Comparison of ENCODE assay signal across 1 fruit fly cellular context in the genomic region with DNA sequence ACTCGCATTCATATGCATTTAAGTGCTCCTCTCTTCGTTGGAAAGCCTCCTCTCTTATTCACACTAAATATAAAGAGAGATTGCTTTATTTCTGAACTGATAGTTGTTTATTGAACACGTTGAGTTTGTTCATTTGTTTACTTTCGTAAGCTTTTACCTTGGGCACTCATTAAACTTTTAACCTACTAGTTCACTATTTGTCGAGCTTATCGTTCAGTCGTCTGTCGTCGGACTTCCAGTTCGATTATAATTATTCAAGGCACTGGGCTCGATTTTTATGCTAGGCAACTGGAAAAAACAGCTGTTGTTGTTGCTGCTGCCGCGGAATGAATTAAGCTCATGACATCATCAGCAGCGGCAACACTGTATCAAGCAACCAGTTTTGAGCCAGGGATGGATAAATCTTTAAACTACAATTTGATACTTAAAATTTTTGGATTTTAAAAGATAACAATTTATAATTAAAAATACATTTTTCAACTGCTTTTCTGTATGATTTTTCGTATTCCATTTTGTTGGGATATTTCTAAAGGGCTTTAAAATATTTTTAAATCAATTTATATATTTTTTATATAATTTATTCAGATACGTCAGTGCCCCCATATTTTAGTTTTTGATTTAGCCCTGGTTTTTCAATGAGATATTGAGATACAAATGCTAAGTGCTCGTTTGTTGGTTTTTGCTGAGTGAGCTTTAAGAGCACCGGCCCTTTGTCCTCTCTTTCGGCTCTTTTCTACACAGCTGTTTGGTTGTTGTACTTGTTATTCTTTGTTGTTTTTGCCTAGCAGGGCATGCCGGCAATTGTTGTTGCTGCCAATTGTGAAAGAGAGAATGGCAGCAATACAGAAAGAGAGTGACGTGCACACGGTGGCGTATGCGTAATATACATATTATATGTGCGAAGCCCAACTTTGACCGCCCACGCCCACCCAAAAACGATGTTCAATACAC.
TF ChIP-seq lines count a peak whose summit lies in the region.

No protein-coding gene starts in this region.

TF ChIP-seq in whole organism, embryonic, 481 proteins besides CTCF, POLR2A, EP300 and RAD21 (continued from another document):
- TF ChIP-seq tin (GFP tag; optimal IDR thresholded peaks at IDR 0.05; lab: Kevin White, UChicago) (peak; percentile 85), CG31224 (GFP tag; IDR thresholded peaks at IDR 0.05; lab: Robert Waterston, UW) (peak; percentile 92), Hsf (GFP tag; optimal IDR thresholded peaks at IDR 0.05; lab: Kevin White, UChicago) (peak; percentile 65), so (GFP tag; IDR thresholded peaks at IDR 0.05; lab: Robert Waterston, UW) (peak; percentile 97), CG11093 (GFP tag; IDR thresholded peaks at IDR 0.05; lab: Robert Waterston, UW) (peak; percentile 89), Deaf1 (tag; optimal IDR thresholded peaks at IDR 0.05; lab: Kevin White, UChicago) (peak; percentile 85), HLH54F (GFP tag; optimal IDR thresholded peaks at IDR 0.05; lab: Kevin White, UChicago) (peak; percentile 29), croc (GFP tag; conservative IDR thresholded peaks at IDR 0.05; lab: Robert Waterston, UW) (peak; percentile 93), al (GFP tag; IDR thresholded peaks at IDR 0.05; lab: Robert Waterston, UW) (peak; percentile 94), Dref (GFP tag; IDR thresholded peaks at IDR 0.05; lab: Robert Waterston, UW) (no peak), Fer2 (tag; optimal IDR thresholded peaks at IDR 0.05; lab: Kevin White, UChicago) (peak; percentile 95), Chrac-16 (GFP tag; optimal IDR thresholded peaks at IDR 0.05; lab: Kevin White, UChicago) (peak; percentile 74), CG13775 (GFP tag; optimal IDR thresholded peaks at IDR 0.05; lab: Kevin White, UChicago) (peak; percentile 90), CG6175 (GFP tag; IDR thresholded peaks at IDR 0.05; lab: Robert Waterston, UW) (peak; percentile 81; the same call in 2 of the 3 replicates), CG12071 (GFP tag; optimal IDR thresholded peaks at IDR 0.05; lab: Kevin White, UChicago) (peak; percentile 47), caup (GFP tag; optimal IDR thresholded peaks at IDR 0.05; lab: Kevin White, UChicago; ENCODE audit: severe bottlenecking) (peak; percentile 94), C15 (GFP tag; IDR thresholded peaks at IDR 0.05; lab: Robert Waterston, UW) (peak; percentile 93), CG11504 (tag; optimal IDR thresholded peaks at IDR 0.05; lab: Kevin White, UChicago) (peak; percentile 97), ttk (GFP tag; IDR thresholded peaks at IDR 0.05; lab: Robert Waterston, UW) (peak; percentile 97), Abd-B (GFP tag; optimal IDR thresholded peaks at IDR 0.05; lab: Kevin White, UChicago) (peak; percentile 94), mld (GFP tag; IDR thresholded peaks at IDR 0.05; lab: Robert Waterston, UW; ENCODE audit: partially characterized antibody) (no peak), D (optimal IDR thresholded peaks at IDR 0.05; lab: Kevin White, UChicago) (no peak), D (GFP tag; optimal IDR thresholded peaks at IDR 0.05; lab: Kevin White, UChicago) (peak; percentile 88), Lpt (GFP tag; optimal IDR thresholded peaks at IDR 0.05; lab: Kevin White, UChicago) (no peak), CG3847 (GFP tag; IDR thresholded peaks at IDR 0.05; lab: Robert Waterston, UW) (peak; percentile 97), CG8281 (tag; optimal IDR thresholded peaks at IDR 0.05; lab: Kevin White, UChicago) (peak; percentile 83), CG15601 (tag; optimal IDR thresholded peaks at IDR 0.05; lab: Kevin White, UChicago) (peak; percentile 94), abd-A (tag; optimal IDR thresholded peaks at IDR 0.05; lab: Kevin White, UChicago) (peak; percentile 83), CG9609 (GFP tag; optimal IDR thresholded peaks at IDR 0.05; lab: Kevin White, UChicago) (no peak)
